Worm (Caenorhabditis elegans) whole organism, L2 larva: Measurements from ENCODE around the gene M28.9.

ENCODE experiments used
- C34F6.9 ChIP-seq: fragments of 150-350 bp; optimal IDR thresholded peaks from 2 replicates; lab custom pipeline; 2014; ENCODE audit warnings: missing biosample characterization, missing genetic modification characterization
- F13H6.1 ChIP-seq: sonication (generic microtip); optimal IDR thresholded peaks from 2 replicates; lab custom pipeline; 2016; ENCODE audit warnings: missing genetic modification characterization, missing compliant biosample characterization
- Y55F3AM.14 ChIP-seq: fragments of 200-800 bp; sonication (Bioruptor generic); optimal IDR thresholded peaks from 2 replicates; lab custom pipeline; 2018; ENCODE audit warnings: mild to moderate bottlenecking, missing genetic modification characterization, missing compliant biosample characterization
- ZK546.5 ChIP-seq: sonication (generic microtip); optimal IDR thresholded peaks from 2 replicates; lab custom pipeline; 2017; ENCODE audit warnings: missing biosample characterization, missing genetic modification characterization
- ama-1 ChIP-seq: fragments of 150-350 bp; optimal IDR thresholded peaks from 2 replicates; lab custom pipeline; 2018; ENCODE audit warnings: inconsistent platforms
- blmp-1 ChIP-seq: sonication (generic microtip); optimal IDR thresholded peaks from 2 replicates; lab custom pipeline; 2017; ENCODE audit warnings: missing genetic modification characterization, mild to moderate bottlenecking, missing compliant biosample characterization, antibody characterized with exemption, moderate library complexity; ENCODE audit not compliant: insufficient read depth
- ceh-16 ChIP-seq: fragments of 150-350 bp; optimal IDR thresholded peaks from 2 replicates; lab custom pipeline; 2014; ENCODE audit warnings: missing biosample characterization, missing genetic modification characterization
- ceh-82 ChIP-seq: fragments of 150-350 bp; optimal IDR thresholded peaks from 2 replicates; lab custom pipeline; 2014; ENCODE audit warnings: missing biosample characterization, missing genetic modification characterization
- crh-2 ChIP-seq: sonication (generic microtip); optimal IDR thresholded peaks from 2 replicates; lab custom pipeline; 2017; ENCODE audit warnings: missing biosample characterization, missing genetic modification characterization
- dmd-4 ChIP-seq: sonication (generic microtip); optimal IDR thresholded peaks from 2 replicates; lab custom pipeline; 2017; ENCODE audit warnings: missing biosample characterization, missing genetic modification characterization
- elt-1 ChIP-seq: fragments of 150-350 bp; optimal IDR thresholded peaks from 2 replicates; lab custom pipeline; 2014; ENCODE audit warnings: missing biosample characterization, missing genetic modification characterization
- fos-1 ChIP-seq: fragments of 150-350 bp; optimal IDR thresholded peaks from 2 replicates; lab custom pipeline; 2014; ENCODE audit warnings: missing biosample characterization, missing genetic modification characterization
- gmeb-1 ChIP-seq: fragments of 150-350 bp; optimal IDR thresholded peaks from 2 replicates; lab custom pipeline; 2014; ENCODE audit warnings: missing biosample characterization, missing genetic modification characterization
- lin-11 ChIP-seq: fragments of 150-350 bp; sonication (generic microtip); optimal IDR thresholded peaks from 2 replicates; lab custom pipeline; 2014; ENCODE audit warnings: missing biosample characterization, missing genetic modification characterization, inconsistent platforms, mixed read lengths
- lin-13 ChIP-seq: fragments of 150-350 bp; optimal IDR thresholded peaks from 2 replicates; lab custom pipeline; 2014; ENCODE audit warnings: missing biosample characterization, missing genetic modification reagents, missing genetic modification characterization
- lin-39 ChIP-seq: fragments of 150-350 bp; optimal IDR thresholded peaks from 2 replicates; lab custom pipeline; 2014; ENCODE audit warnings: missing biosample characterization, missing genetic modification reagents, missing genetic modification characterization
- lsy-2 ChIP-seq, 2 experiments: fragments of 150-350 bp in 1 of 2; sonication (generic microtip) in 1 of 2; optimal IDR thresholded peaks; 2 replicates each; lab custom pipeline; 2014 to 2017; ENCODE audit warnings: missing biosample characterization in 2 of 2, missing genetic modification characterization in 2 of 2
- mbf-1 ChIP-seq: sonication (generic microtip); optimal IDR thresholded peaks from 2 replicates; lab custom pipeline; 2017; ENCODE audit warnings: missing biosample characterization, missing genetic modification characterization
- mdl-1 ChIP-seq, 2 experiments: fragments of 150-350 bp in 1 of 2; sonication (generic microtip) in 1 of 2; optimal IDR thresholded peaks; 2 replicates each; lab custom pipeline; 2017; ENCODE audit warnings: missing biosample characterization in 2 of 2, missing genetic modification characterization in 2 of 2
- nhr-11 ChIP-seq: fragments of 150-350 bp; optimal IDR thresholded peaks from 2 replicates; lab custom pipeline; 2014; ENCODE audit warnings: missing biosample characterization, missing genetic modification characterization
- nhr-129 ChIP-seq: fragments of 150-350 bp; optimal IDR thresholded peaks from 2 replicates; lab custom pipeline; 2014; ENCODE audit warnings: missing biosample characterization, missing genetic modification characterization
- nhr-21 ChIP-seq: fragments of 150-350 bp; optimal IDR thresholded peaks from 2 replicates; lab custom pipeline; 2014; ENCODE audit warnings: missing biosample characterization, missing genetic modification characterization
- nhr-23 ChIP-seq: fragments of 150-350 bp; optimal IDR thresholded peaks from 2 replicates; lab custom pipeline; 2014; ENCODE audit warnings: missing biosample characterization, missing genetic modification reagents, missing genetic modification characterization
- nhr-237 ChIP-seq: fragments of 150-350 bp; optimal IDR thresholded peaks from 2 replicates; lab custom pipeline; 2014; ENCODE audit warnings: missing biosample characterization, missing genetic modification characterization
- nhr-25 ChIP-seq: fragments of 150-350 bp; sonication (generic microtip); optimal IDR thresholded peaks from 3 replicates; lab custom pipeline; 2014; ENCODE audit warnings: missing biosample characterization, missing genetic modification characterization
- nhr-6 ChIP-seq: fragments of 150-350 bp; optimal IDR thresholded peaks from 2 replicates; lab custom pipeline; 2014; ENCODE audit warnings: missing biosample characterization, missing genetic modification characterization
- nhr-77 ChIP-seq: fragments of 150-350 bp; optimal IDR thresholded peaks from 2 replicates; lab custom pipeline; 2014; ENCODE audit warnings: missing biosample characterization, missing genetic modification characterization
- peb-1 ChIP-seq: fragments of 150-350 bp; optimal IDR thresholded peaks from 2 replicates; lab custom pipeline; 2014; ENCODE audit warnings: missing biosample characterization, missing genetic modification characterization
- sem-4 ChIP-seq: fragments of 150-350 bp; optimal IDR thresholded peaks from 2 replicates; lab custom pipeline; 2014; ENCODE audit warnings: missing biosample characterization, missing genetic modification reagents, missing genetic modification characterization
- sma-3 ChIP-seq: sonication (generic microtip); optimal IDR thresholded peaks from 2 replicates; lab custom pipeline; 2016; ENCODE audit warnings: missing genetic modification reagents, missing genetic modification characterization, missing compliant biosample characterization
- sma-9 ChIP-seq, 2 experiments: fragments of 150-350 bp in 1 of 2; sonication (generic microtip) in 1 of 2; optimal IDR thresholded peaks; 2 replicates each; lab custom pipeline; 2014 to 2016; ENCODE audit warnings: missing genetic modification characterization in 2 of 2, mild to moderate bottlenecking in 1 of 2, missing biosample characterization in 1 of 2, missing compliant biosample characterization in 1 of 2, missing genetic modification reagents in 1 of 2, moderate library complexity in 1 of 2
- snpc-4 ChIP-seq: fragments of 150-350 bp; optimal IDR thresholded peaks from 2 replicates; lab custom pipeline; 2014; ENCODE audit warnings: missing biosample characterization, missing genetic modification characterization
- unc-39 ChIP-seq: fragments of 150-350 bp; optimal IDR thresholded peaks from 2 replicates; lab custom pipeline; 2014; ENCODE audit warnings: missing biosample characterization, missing genetic modification characterization
- unc-55 ChIP-seq: fragments of 150-350 bp; sonication (generic microtip); optimal IDR thresholded peaks from 3 replicates; lab custom pipeline; 2014; ENCODE audit warnings: missing biosample characterization, missing genetic modification reagents, missing genetic modification characterization
- unc-62 ChIP-seq: fragments of 150-350 bp; optimal IDR thresholded peaks from 2 replicates; lab custom pipeline; 2014; ENCODE audit warnings: missing biosample characterization, missing genetic modification reagents, missing genetic modification characterization
- zag-1 ChIP-seq: fragments of 150-350 bp; optimal IDR thresholded peaks from 2 replicates; lab custom pipeline; 2014; ENCODE audit warnings: missing biosample characterization, missing genetic modification characterization
- ztf-1 ChIP-seq: fragments of 200-800 bp; sonication (Bioruptor generic); conservative IDR thresholded peaks from 2 replicates; pipeline ENCODE4 v1.3.6; 2022; ENCODE audit warnings: missing genetic modification characterization, missing compliant biosample characterization

The M28.9 gene

ce11 chrII:10658576-10659256, 19.5 kb downstream of the M28.9 start, which contains the start of the genes snu-13 and rsp-7:
Gene snu-13 (minus strand): TSS chrII:10658626.
Gene rsp-7 (plus strand): TSS chrII:10659206.
- TF ChIP-seq zag-1 (tag; lab: Kevin White, UChicago) (no peak), nhr-77 (tag; lab: Kevin White, UChicago) (no peak), nhr-21 (peak; percentile 51), lin-13 (peak; percentile 71), nhr-6 (tag; lab: Kevin White, UChicago) (no peak), nhr-129 (tag; lab: Kevin White, UChicago) (peak; percentile 51), unc-55 (GFP tag; lab: Kevin White, UChicago) (peak; percentile 90), sma-9 (GFP tag; optimal IDR thresholded peaks at IDR 0.05; lab: Kevin White, UChicago) (peak; percentile 54), sma-9 (tag; optimal IDR thresholded peaks at IDR 0.05; lab: Kevin White, UChicago) (no peak), C34F6.9 (peak; percentile 87), nhr-25 (tag; lab: Kevin White, UChicago) (peak; percentile 75), lin-39 (no peak), fos-1 (tag; lab: Kevin White, UChicago) (peak; percentile 34), unc-62 (GFP tag; lab: Kevin White, UChicago) (no peak), F13H6.1 (tag; lab: Kevin White, UChicago) (peak; percentile 55), lin-11 (tag; lab: Kevin White, UChicago) (peak; percentile 49), ceh-16 (tag; lab: Kevin White, UChicago) (no peak), blmp-1 (tag; lab: Kevin White, UChicago) (peak; percentile 23), lsy-2 (tag; optimal IDR thresholded peaks at IDR 0.05; lab: Kevin White, UChicago) (peak; percentile 58 to 91), mdl-1 (tag; optimal IDR thresholded peaks at IDR 0.05; lab: Kevin White, UChicago) (no peak), sma-3 (GFP tag; lab: Kevin White, UChicago) (peak; percentile 69), peb-1 (no peak), ama-1 (lab: Kevin White, UChicago) (peak; percentile 15), ztf-1 (GFP tag; lab: Robert Waterston, UW) (no peak), sem-4 (peak; percentile 62), crh-2 (peak; percentile 87), ceh-82 (tag; lab: Kevin White, UChicago) (no peak), gmeb-1 (tag; lab: Kevin White, UChicago) (peak; percentile 67), ZK546.5 (peak; percentile 31), nhr-23 (tag; lab: Kevin White, UChicago) (no peak), elt-1 (tag; lab: Kevin White, UChicago) (no peak), nhr-11 (tag; lab: Kevin White, UChicago) (no peak), dmd-4 (tag; lab: Kevin White, UChicago) (no peak), Y55F3AM.14 (GFP tag; lab: Kevin White, UChicago) (no peak), mbf-1 (tag; lab: Kevin White, UChicago) (no peak), snpc-4 (peak; percentile 12)

ce11 chrII:10659585-10659984, 20.4 kb downstream of the M28.9 start:
- no peak for TF ChIP-seq lin-13
- TF ChIP-seq ama-1 (lab: Kevin White, UChicago) = no peak
- TF ChIP-seq nhr-77 (tag; lab: Kevin White, UChicago) = no peak
- no peak for TF ChIP-seq snpc-4

- TF ChIP-seq nhr-129 (tag; lab: Kevin White, UChicago) (no peak), dmd-4 (tag; lab: Kevin White, UChicago) (no peak), unc-39 (no peak), nhr-237 (tag; lab: Kevin White, UChicago) (no peak), nhr-21 (no peak)
- TF ChIP-seq, all 48 proteins: peak for 0
Measured at ce11 chrII:10660892-10661291, 21.7 kb downstream of the M28.9 start, which contains the start of gene marc-2. Gene marc-2 (minus strand): TSS chrII:10660992.
